Worm (Caenorhabditis elegans) whole organism, L2 larva: ENCODE results near the gene unc-68.

ENCODE experiments used
- C34F6.9 ChIP-seq: fragments of 150-350 bp; optimal IDR thresholded peaks from 2 replicates; lab custom pipeline; 2014; ENCODE audit warnings: missing biosample characterization, missing genetic modification characterization
- F13H6.1 ChIP-seq: sonication (generic microtip); optimal IDR thresholded peaks from 2 replicates; lab custom pipeline; 2016; ENCODE audit warnings: missing genetic modification characterization, missing compliant biosample characterization
- R02D3.7 ChIP-seq: fragments of 150-350 bp; optimal IDR thresholded peaks from 2 replicates; lab custom pipeline; 2014; ENCODE audit warnings: missing biosample characterization, missing genetic modification characterization
- Y55F3AM.14 ChIP-seq: fragments of 200-800 bp; sonication (Bioruptor generic); optimal IDR thresholded peaks from 2 replicates; lab custom pipeline; 2018; ENCODE audit warnings: mild to moderate bottlenecking, missing genetic modification characterization, missing compliant biosample characterization
- ZK546.5 ChIP-seq: sonication (generic microtip); optimal IDR thresholded peaks from 2 replicates; lab custom pipeline; 2017; ENCODE audit warnings: missing biosample characterization, missing genetic modification characterization
- alr-1 ChIP-seq: fragments of 150-350 bp; optimal IDR thresholded peaks from 2 replicates; lab custom pipeline; 2014; ENCODE audit warnings: missing biosample characterization, missing genetic modification characterization
- aly-2 ChIP-seq: fragments of 150-350 bp; optimal IDR thresholded peaks from 2 replicates; lab custom pipeline; 2014; ENCODE audit warnings: missing biosample characterization, missing genetic modification characterization
- blmp-1 ChIP-seq: sonication (generic microtip); optimal IDR thresholded peaks from 2 replicates; lab custom pipeline; 2017; ENCODE audit warnings: missing genetic modification characterization, mild to moderate bottlenecking, missing compliant biosample characterization, antibody characterized with exemption, moderate library complexity; ENCODE audit not compliant: insufficient read depth
- crh-2 ChIP-seq: sonication (generic microtip); optimal IDR thresholded peaks from 2 replicates; lab custom pipeline; 2017; ENCODE audit warnings: missing biosample characterization, missing genetic modification characterization
- egl-27 ChIP-seq: sonication (generic microtip); optimal IDR thresholded peaks from 3 replicates; lab custom pipeline; 2017; ENCODE audit warnings: missing biosample characterization, missing genetic modification reagents, missing genetic modification characterization
- elt-3 ChIP-seq: sonication (generic microtip); optimal IDR thresholded peaks from 2 replicates; lab custom pipeline; 2017; ENCODE audit warnings: missing biosample characterization, missing genetic modification characterization
- fos-1 ChIP-seq: fragments of 150-350 bp; optimal IDR thresholded peaks from 2 replicates; lab custom pipeline; 2014; ENCODE audit warnings: missing biosample characterization, missing genetic modification characterization
- gmeb-1 ChIP-seq: fragments of 150-350 bp; optimal IDR thresholded peaks from 2 replicates; lab custom pipeline; 2014; ENCODE audit warnings: missing biosample characterization, missing genetic modification characterization
- lin-11 ChIP-seq: fragments of 150-350 bp; sonication (generic microtip); optimal IDR thresholded peaks from 2 replicates; lab custom pipeline; 2014; ENCODE audit warnings: missing biosample characterization, missing genetic modification characterization, inconsistent platforms, mixed read lengths
- lin-13 ChIP-seq: fragments of 150-350 bp; optimal IDR thresholded peaks from 2 replicates; lab custom pipeline; 2014; ENCODE audit warnings: missing biosample characterization, missing genetic modification reagents, missing genetic modification characterization
- lin-39 ChIP-seq: fragments of 150-350 bp; optimal IDR thresholded peaks from 2 replicates; lab custom pipeline; 2014; ENCODE audit warnings: missing biosample characterization, missing genetic modification reagents, missing genetic modification characterization
- lsy-2 ChIP-seq, 2 experiments: fragments of 150-350 bp in 1 of 2; sonication (generic microtip) in 1 of 2; optimal IDR thresholded peaks; 2 replicates each; lab custom pipeline; 2014 to 2017; ENCODE audit warnings: missing biosample characterization in 2 of 2, missing genetic modification characterization in 2 of 2
- mab-5 ChIP-seq: fragments of 150-350 bp; optimal IDR thresholded peaks from 2 replicates; lab custom pipeline; 2014; ENCODE audit warnings: missing biosample characterization, missing genetic modification characterization
- nhr-11 ChIP-seq: fragments of 150-350 bp; optimal IDR thresholded peaks from 2 replicates; lab custom pipeline; 2014; ENCODE audit warnings: missing biosample characterization, missing genetic modification characterization
- nhr-12 ChIP-seq: fragments of 150-350 bp; optimal IDR thresholded peaks from 2 replicates; lab custom pipeline; 2014; ENCODE audit warnings: missing biosample characterization, missing genetic modification characterization
- nhr-129 ChIP-seq: fragments of 150-350 bp; optimal IDR thresholded peaks from 2 replicates; lab custom pipeline; 2014; ENCODE audit warnings: missing biosample characterization, missing genetic modification characterization
- nhr-21 ChIP-seq: fragments of 150-350 bp; optimal IDR thresholded peaks from 2 replicates; lab custom pipeline; 2014; ENCODE audit warnings: missing biosample characterization, missing genetic modification characterization
- nhr-23 ChIP-seq: fragments of 150-350 bp; optimal IDR thresholded peaks from 2 replicates; lab custom pipeline; 2014; ENCODE audit warnings: missing biosample characterization, missing genetic modification reagents, missing genetic modification characterization
- nhr-237 ChIP-seq: fragments of 150-350 bp; optimal IDR thresholded peaks from 2 replicates; lab custom pipeline; 2014; ENCODE audit warnings: missing biosample characterization, missing genetic modification characterization
- nhr-25 ChIP-seq: fragments of 150-350 bp; sonication (generic microtip); optimal IDR thresholded peaks from 3 replicates; lab custom pipeline; 2014; ENCODE audit warnings: missing biosample characterization, missing genetic modification characterization
- nhr-77 ChIP-seq: fragments of 150-350 bp; optimal IDR thresholded peaks from 2 replicates; lab custom pipeline; 2014; ENCODE audit warnings: missing biosample characterization, missing genetic modification characterization
- peb-1 ChIP-seq: fragments of 150-350 bp; optimal IDR thresholded peaks from 2 replicates; lab custom pipeline; 2014; ENCODE audit warnings: missing biosample characterization, missing genetic modification characterization
- sem-4 ChIP-seq: fragments of 150-350 bp; optimal IDR thresholded peaks from 2 replicates; lab custom pipeline; 2014; ENCODE audit warnings: missing biosample characterization, missing genetic modification reagents, missing genetic modification characterization
- sma-3 ChIP-seq: sonication (generic microtip); optimal IDR thresholded peaks from 2 replicates; lab custom pipeline; 2016; ENCODE audit warnings: missing genetic modification reagents, missing genetic modification characterization, missing compliant biosample characterization
- sma-9 ChIP-seq, 2 experiments: fragments of 150-350 bp in 1 of 2; sonication (generic microtip) in 1 of 2; optimal IDR thresholded peaks; 2 replicates each; lab custom pipeline; 2014 to 2016; ENCODE audit warnings: missing genetic modification characterization in 2 of 2, mild to moderate bottlenecking in 1 of 2, missing biosample characterization in 1 of 2, missing compliant biosample characterization in 1 of 2, missing genetic modification reagents in 1 of 2, moderate library complexity in 1 of 2
- snpc-4 ChIP-seq: fragments of 150-350 bp; optimal IDR thresholded peaks from 2 replicates; lab custom pipeline; 2014; ENCODE audit warnings: missing biosample characterization, missing genetic modification characterization
- unc-55 ChIP-seq: fragments of 150-350 bp; sonication (generic microtip); optimal IDR thresholded peaks from 3 replicates; lab custom pipeline; 2014; ENCODE audit warnings: missing biosample characterization, missing genetic modification reagents, missing genetic modification characterization
- unc-62 ChIP-seq: fragments of 150-350 bp; optimal IDR thresholded peaks from 2 replicates; lab custom pipeline; 2014; ENCODE audit warnings: missing biosample characterization, missing genetic modification reagents, missing genetic modification characterization
- zag-1 ChIP-seq: fragments of 150-350 bp; optimal IDR thresholded peaks from 2 replicates; lab custom pipeline; 2014; ENCODE audit warnings: missing biosample characterization, missing genetic modification characterization
- ztf-1 ChIP-seq: fragments of 200-800 bp; sonication (Bioruptor generic); conservative IDR thresholded peaks from 2 replicates; pipeline ENCODE4 v1.3.6; 2022; ENCODE audit warnings: missing genetic modification characterization, missing compliant biosample characterization
- ztf-11 ChIP-seq: sonication (generic microtip); optimal IDR thresholded peaks from 2 replicates; lab custom pipeline; 2017; ENCODE audit warnings: missing biosample characterization, missing genetic modification characterization
- ztf-4 ChIP-seq: fragments of 150-350 bp; optimal IDR thresholded peaks from 2 replicates; lab custom pipeline; 2014; ENCODE audit warnings: missing biosample characterization, missing genetic modification characterization

The unc-68 gene

DNA sequence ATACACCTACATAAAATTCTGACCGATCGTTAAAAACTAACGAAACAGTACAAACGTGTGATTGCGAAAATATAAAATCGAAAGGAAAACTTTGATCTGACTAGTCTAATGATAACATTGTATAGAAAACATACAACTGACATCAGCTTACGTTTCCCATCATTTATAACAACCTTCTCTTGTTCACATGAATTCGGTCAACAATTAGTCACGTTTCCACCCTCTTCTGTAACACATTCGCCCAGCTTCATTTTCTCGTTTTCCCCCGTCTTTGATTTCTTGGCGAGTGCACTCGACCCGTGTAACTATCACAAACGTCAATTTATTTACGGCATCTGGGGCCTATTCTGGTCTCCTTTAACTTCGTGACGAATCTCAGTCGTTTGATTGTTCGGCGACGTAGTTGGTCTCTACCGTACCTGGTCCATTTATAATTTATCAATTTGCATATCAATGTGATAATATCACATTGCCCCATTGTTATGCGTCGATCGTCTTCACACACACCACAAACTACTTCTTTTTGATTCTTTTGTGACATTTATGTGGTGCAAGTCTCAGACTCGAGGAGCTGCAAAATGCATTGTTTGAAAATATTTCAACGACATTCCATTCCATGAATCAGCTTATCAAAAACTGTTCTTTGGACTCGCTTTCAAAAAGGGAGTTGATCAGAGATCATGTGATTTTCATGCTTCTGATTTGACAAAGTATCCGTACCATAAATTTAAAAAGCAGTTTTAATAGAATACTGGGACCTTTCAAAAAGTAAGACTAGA is 27.8 kb downstream of the unc-68 start:
- TF ChIP-seq sem-4 (tag; lab: Kevin White, UChicago) (no peak), egl-27 (tag; lab: Kevin White, UChicago) (no peak), sma-9 (GFP tag; optimal IDR thresholded peaks at IDR 0.05; lab: Kevin White, UChicago) (peak; percentile 26), sma-9 (tag; optimal IDR thresholded peaks at IDR 0.05; lab: Kevin White, UChicago) (no peak), aly-2 (no peak), crh-2 (peak; percentile 23), nhr-129 (tag; lab: Kevin White, UChicago) (no peak), blmp-1 (tag; lab: Kevin White, UChicago) (no peak), zag-1 (no peak)

DNA sequence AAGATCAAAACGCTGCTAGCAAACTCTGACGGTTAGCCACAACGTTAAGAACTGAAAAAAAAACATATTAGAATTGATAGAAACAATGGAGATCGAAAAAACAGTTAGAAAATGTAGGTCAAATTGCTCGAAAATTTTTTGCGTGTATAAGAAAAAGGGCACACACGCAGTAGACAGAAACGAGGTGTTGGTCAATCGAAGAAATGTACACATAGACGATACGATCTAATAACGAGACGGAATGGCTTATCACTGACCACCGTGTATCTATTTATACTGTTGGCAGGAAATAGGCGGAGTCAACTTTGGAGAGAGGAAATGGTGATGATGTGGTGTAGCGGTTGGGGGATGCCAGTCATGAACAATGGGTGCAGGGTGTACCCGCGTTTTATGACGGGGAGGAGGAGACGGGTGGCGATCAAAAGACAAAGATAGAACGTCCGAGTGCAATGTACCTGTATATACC is 28.6 kb downstream of the unc-68 start, which contains the start of gene odc-1:
odc-1 (minus strand) TSS at position 51 of the 466 bp plus-strand sequence.
- TF ChIP-seq sma-9 (GFP tag; optimal IDR thresholded peaks at IDR 0.05; lab: Kevin White, UChicago) (peak; percentile 25), sma-9 (tag; optimal IDR thresholded peaks at IDR 0.05; lab: Kevin White, UChicago) (no peak), blmp-1 (tag; lab: Kevin White, UChicago) (no peak), R02D3.7 (tag; lab: Kevin White, UChicago) (no peak)

DNA sequence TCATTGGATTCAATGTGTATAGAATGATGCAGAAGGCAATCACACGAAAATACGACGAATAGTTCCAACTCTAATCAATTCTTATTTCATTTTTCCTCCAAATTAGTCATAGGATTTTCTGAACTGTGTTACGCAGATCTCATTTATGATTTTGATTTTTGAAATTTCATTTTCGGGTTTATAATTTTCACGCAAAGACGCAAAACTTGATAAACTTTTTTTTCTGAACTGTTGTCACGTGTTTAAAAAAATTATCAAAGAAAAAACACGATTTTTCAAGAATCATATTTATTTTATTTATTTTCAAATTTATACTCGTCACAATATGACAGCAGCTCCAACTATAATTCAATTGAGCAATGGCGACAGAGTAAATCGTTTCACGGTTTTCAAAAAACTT is 32.1 kb downstream of the unc-68 start, which contains the start of gene K11C4.1:
K11C4.1 (plus strand) TSS at position 301 of the 400 bp plus-strand sequence.
- TF ChIP-seq mab-5 (tag; lab: Kevin White, UChicago) (no peak), nhr-25 (tag; lab: Kevin White, UChicago) (no peak)

DNA sequence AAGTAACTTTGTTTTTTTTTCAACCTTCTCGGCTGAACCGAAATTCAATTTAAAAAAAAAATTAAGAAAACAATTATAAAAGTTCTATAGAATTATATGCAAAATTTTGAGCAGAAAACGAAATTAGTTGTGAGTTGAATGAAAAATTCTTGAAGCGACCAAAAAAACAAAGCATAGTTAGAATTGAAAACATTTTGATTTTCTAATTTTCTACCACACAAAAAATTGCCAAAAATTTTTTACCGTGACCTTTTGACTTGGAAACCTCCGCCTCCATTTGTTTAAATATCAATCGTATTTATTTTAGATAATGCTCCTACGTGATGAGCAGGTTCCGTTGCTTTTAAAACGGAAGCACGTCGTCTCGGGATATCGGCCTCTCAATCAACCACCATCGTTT is 34.1 kb downstream of the unc-68 start, which contains the start of gene K11C4.2:
K11C4.2 (plus strand) TSS at position 301 of the 400 bp plus-strand sequence.
- no peak for TF ChIP-seq snpc-4 (tag; lab: Kevin White, UChicago)
- TF ChIP-seq sem-4 (tag; lab: Kevin White, UChicago), result no peak
- TF ChIP-seq nhr-12 (tag; lab: Kevin White, UChicago), result no peak
- no peak for TF ChIP-seq nhr-21 (tag; lab: Kevin White, UChicago)
- no peak for TF ChIP-seq nhr-77 (tag; lab: Kevin White, UChicago)
- no peak for TF ChIP-seq blmp-1 (tag; lab: Kevin White, UChicago)

DNA sequence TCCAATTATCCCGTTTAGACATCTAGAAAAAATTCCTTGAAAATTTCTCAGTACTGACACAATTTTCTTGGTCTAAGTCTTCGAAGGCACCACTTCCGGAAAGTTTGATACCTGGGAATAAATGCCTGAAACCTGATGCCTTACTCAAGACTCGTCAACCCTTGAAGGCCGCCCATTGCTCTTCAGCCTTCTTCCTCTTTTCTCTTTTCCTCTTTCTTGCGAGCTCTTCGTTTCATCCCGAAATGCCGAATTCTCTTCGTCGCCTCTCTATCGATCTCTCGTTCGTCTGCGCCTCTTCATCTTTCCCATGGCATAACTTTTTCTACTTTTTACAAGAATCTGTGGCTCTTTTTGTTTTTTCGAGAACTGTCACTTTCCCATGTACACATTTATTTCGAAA is 35.2 kb downstream of the unc-68 start:
- TF ChIP-seq F13H6.1 (peak; percentile 17), lsy-2 (tag; optimal IDR thresholded peaks at IDR 0.05; lab: Kevin White, UChicago) (peak in 1 of 2 experiments; percentile 7), C34F6.9 (tag; lab: Kevin White, UChicago) (peak; percentile 39), unc-55 (GFP tag; lab: Kevin White, UChicago) (peak; percentile 44), ztf-1 (GFP tag; lab: Robert Waterston, UW) (no peak), nhr-129 (tag; lab: Kevin White, UChicago) (peak; percentile 50)
- TF ChIP-seq, all 48 proteins: peak for 5

DNA sequence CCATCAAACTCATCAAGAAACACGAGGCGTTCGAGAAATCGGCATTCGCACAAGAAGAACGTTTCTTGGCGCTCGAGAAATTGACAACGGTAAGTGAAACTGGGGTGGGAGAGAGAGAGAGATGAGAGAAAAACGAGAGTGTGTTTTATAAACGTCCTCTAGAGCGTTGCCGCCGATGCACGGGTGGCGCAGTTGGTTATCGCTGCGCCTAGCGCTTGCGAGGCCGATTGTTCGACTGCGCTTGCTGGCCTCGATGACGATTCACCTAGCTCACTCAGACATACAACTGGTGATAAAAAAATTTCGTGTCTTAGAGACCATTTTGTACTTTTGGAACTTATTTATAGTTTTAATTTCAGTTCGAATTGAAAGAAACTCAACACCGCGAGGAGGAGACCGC is 40.0 kb downstream of the unc-68 start:
- TF ChIP-seq nhr-11 (no peak), lin-11 (tag; lab: Kevin White, UChicago) (no peak), F13H6.1 (peak; percentile 60), crh-2 (peak; percentile 53), ztf-1 (GFP tag; lab: Robert Waterston, UW) (no peak), lin-13 (GFP tag; lab: Kevin White, UChicago) (no peak), lsy-2 (tag; optimal IDR thresholded peaks at IDR 0.05; lab: Kevin White, UChicago) (peak; percentile 2 to 36), aly-2 (no peak), gmeb-1 (peak; percentile 27), nhr-237 (tag; lab: Kevin White, UChicago) (no peak), nhr-21 (tag; lab: Kevin White, UChicago) (peak; percentile 79), Y55F3AM.14 (no peak), ztf-4 (tag; lab: Kevin White, UChicago) (no peak), sem-4 (tag; lab: Kevin White, UChicago) (no peak), elt-3 (tag; lab: Kevin White, UChicago) (no peak), R02D3.7 (tag; lab: Kevin White, UChicago) (no peak), sma-3 (GFP tag; lab: Kevin White, UChicago) (peak; percentile 64), nhr-77 (tag; lab: Kevin White, UChicago) (no peak), unc-55 (GFP tag; lab: Kevin White, UChicago) (peak; percentile 53), alr-1 (no peak), nhr-23 (tag; lab: Kevin White, UChicago) (no peak), fos-1 (peak; percentile 75), ZK546.5 (tag; lab: Kevin White, UChicago) (no peak), peb-1 (tag; lab: Kevin White, UChicago) (no peak), snpc-4 (tag; lab: Kevin White, UChicago) (no peak), nhr-25 (tag; lab: Kevin White, UChicago) (no peak), blmp-1 (tag; lab: Kevin White, UChicago) (no peak), lin-39 (tag; lab: Kevin White, UChicago) (no peak), zag-1 (no peak), ztf-11 (tag; lab: Kevin White, UChicago) (no peak), unc-62 (GFP tag; lab: Kevin White, UChicago) (no peak)
